Worm (Caenorhabditis elegans): ENCODE measurements around the gene H20J04.4.

Gene H20J04.4

ce11 chrII:4376295-4377172 lies 47.7 kb downstream of the H20J04.4 start, which contains the start of gene ntl-2 (continued):
- peak; percentile 88 for TF ChIP-seq madf-2 (tag; optimal IDR thresholded peaks at IDR 0.05)
- TF ChIP-seq ceh-45 (GFP tag; IDR thresholded peaks at IDR 0.05) = no peak
- peak; percentile 99 for TF ChIP-seq nfya-1 (tag; optimal IDR thresholded peaks at IDR 0.05)
- TF ChIP-seq ceh-6 (GFP tag; optimal IDR thresholded peaks at IDR 0.05) = peak; percentile 68
- 0 out of 2 replicates have a peak, but pooled peaks have one; percentile 44 for TF ChIP-seq unc-3 (GFP tag; conservative IDR thresholded peaks at IDR 0.05)
- TF ChIP-seq unc-3 (tag; optimal IDR thresholded peaks at IDR 0.05) = peak; percentile 64
- TF ChIP-seq elt-2 (tag; optimal IDR thresholded peaks at IDR 0.05) = peak; percentile 93
- TF ChIP-seq unc-42 (tag; optimal IDR thresholded peaks at IDR 0.05) = peak; percentile 0
- TF ChIP-seq ttx-3 (tag; optimal IDR thresholded peaks at IDR 0.05) = no peak
- peak; percentile 86 for TF ChIP-seq ceh-31 (tag; optimal IDR thresholded peaks at IDR 0.05)
- TF ChIP-seq unc-86 (tag; optimal IDR thresholded peaks at IDR 0.05) = peak; percentile 47
- TF ChIP-seq K02D7.2 (tag; optimal IDR thresholded peaks at IDR 0.05) = peak; percentile 30
- peak; percentile 63 for TF ChIP-seq pat-9 (tag; optimal IDR thresholded peaks at IDR 0.05)
- peak; percentile 51 for TF ChIP-seq C08G9.2 (tag; optimal IDR thresholded peaks at IDR 0.05)
- TF ChIP-seq ahr-1 (tag; optimal IDR thresholded peaks at IDR 0.05) = no peak
- peak; percentile 57 for TF ChIP-seq C38D4.7 (GFP tag; optimal IDR thresholded peaks at IDR 0.05)
- peak; percentile 85 for TF ChIP-seq dve-1 (tag; optimal IDR thresholded peaks at IDR 0.05)
- peak; percentile 88 for TF ChIP-seq tbx-2 (tag; optimal IDR thresholded peaks at IDR 0.05)
- TF ChIP-seq pha-2 (tag; optimal IDR thresholded peaks at IDR 0.05) = peak; percentile 84
- TF ChIP-seq che-1 (tag; optimal IDR thresholded peaks at IDR 0.05) = peak; percentile 67
- peak; percentile 76 for TF ChIP-seq ceh-34 (tag; optimal IDR thresholded peaks at IDR 0.05)
- TF ChIP-seq ceh-48 (tag; optimal IDR thresholded peaks at IDR 0.05) = peak; percentile 84
- TF ChIP-seq tbx-7 (tag; optimal IDR thresholded peaks at IDR 0.05) = no peak
- peak; percentile 43 for TF ChIP-seq Y22D7AL.16 (tag; optimal IDR thresholded peaks at IDR 0.05)
- TF ChIP-seq pax-1 (tag; optimal IDR thresholded peaks at IDR 0.05) = peak; percentile 67
- TF ChIP-seq ama-1 (optimal IDR thresholded peaks at IDR 0.05) = no peak
- peak; percentile 54; the same call in 1 of the 2 replicates for TF ChIP-seq sox-2 (GFP tag; IDR thresholded peaks at IDR 0.05)

- TF ChIP-seq hlh-15 (tag; optimal IDR thresholded peaks at IDR 0.05) (no peak), ttx-3 (tag; optimal IDR thresholded peaks at IDR 0.05) (no peak), pha-2 (tag; optimal IDR thresholded peaks at IDR 0.05) (no peak)
Observed at ce11 chrII:4378195-4378594, 49.4 kb downstream of the H20J04.4 start, which contains the start of gene B0286.1. Gene B0286.1 (plus strand): TSS chrII:4378495.

ce11 chrII:4383306-4383705 lies 54.5 kb downstream of the H20J04.4 start, which contains the start of gene fkh-6:
Gene fkh-6 (minus strand): TSS chrII:4383406.
- TF ChIP-seq dve-1 (tag; optimal IDR thresholded peaks at IDR 0.05) (no peak), Y22D7AL.16 (tag; optimal IDR thresholded peaks at IDR 0.05) (no peak), nhr-232 (tag; optimal IDR thresholded peaks at IDR 0.05) (no peak), unc-42 (tag; optimal IDR thresholded peaks at IDR 0.05) (no peak), ama-1 (optimal IDR thresholded peaks at IDR 0.05) (no peak), ceh-22 (tag; optimal IDR thresholded peaks at IDR 0.05) (no peak), unc-3 (GFP tag; conservative IDR thresholded peaks at IDR 0.05) (no peak), unc-3 (tag; optimal IDR thresholded peaks at IDR 0.05) (no peak), ref-2 (tag; optimal IDR thresholded peaks at IDR 0.05) (no peak), ceh-6 (GFP tag; optimal IDR thresholded peaks at IDR 0.05) (no peak), pqm-1 (tag; optimal IDR thresholded peaks at IDR 0.05) (no peak), tbx-7 (tag; optimal IDR thresholded peaks at IDR 0.05) (no peak), T23F11.4 (GFP tag; optimal IDR thresholded peaks at IDR 0.05) (no peak), sdc-2 (tag; optimal IDR thresholded peaks at IDR 0.05) (no peak), hlh-13 (GFP tag; optimal IDR thresholded peaks at IDR 0.05) (no peak), zip-5 (tag; optimal IDR thresholded peaks at IDR 0.05) (no peak), hlh-8 (tag; optimal IDR thresholded peaks at IDR 0.05) (no peak), hlh-30 (tag; optimal IDR thresholded peaks at IDR 0.05; ENCODE audit: insufficient read depth) (no peak), ceh-30 (tag; optimal IDR thresholded peaks at IDR 0.05) (no peak)

Measured in whole organism, late embryonic.